Worm (Caenorhabditis elegans) whole organism, mixed stage, embryonic: Measurements from ENCODE around the gene K10D11.2.

Source experiments
- M03D4.4 ChIP-seq: sonication (generic microtip); optimal IDR thresholded peaks from 2 replicates; lab custom pipeline; 2017; ENCODE audit warnings: mild to moderate bottlenecking, missing genetic modification characterization, missing compliant biosample characterization
- bed-3 ChIP-seq: fragments of 200-800 bp; sonication (Bioruptor generic); optimal IDR thresholded peaks from 3 replicates; lab custom pipeline; 2018; ENCODE audit warnings: mild to moderate bottlenecking, missing genetic modification characterization, moderate library complexity, missing compliant biosample characterization
- ceh-39 ChIP-seq: fragments of 150-350 bp; optimal IDR thresholded peaks from 2 replicates; lab custom pipeline; 2014; ENCODE audit warnings: missing biosample characterization, missing genetic modification characterization
- ceh-43 ChIP-seq: fragments of 200-800 bp; sonication (Bioruptor generic); optimal IDR thresholded peaks from 2 replicates; lab custom pipeline; 2018; ENCODE audit warnings: mild to moderate bottlenecking, missing genetic modification characterization, moderate library complexity, missing compliant biosample characterization
- ceh-83 ChIP-seq: fragments of 200-800 bp; sonication (Bioruptor generic); optimal IDR thresholded peaks from 2 replicates; lab custom pipeline; 2018; ENCODE audit warnings: mild to moderate bottlenecking, missing genetic modification characterization, missing compliant biosample characterization
- ces-1 ChIP-seq: fragments of 150-350 bp; optimal IDR thresholded peaks from 2 replicates; lab custom pipeline; 2014; ENCODE audit warnings: missing biosample characterization, missing genetic modification reagents, missing genetic modification characterization
- cnd-1 ChIP-seq: fragments of 200-800 bp; sonication (Bioruptor generic); optimal IDR thresholded peaks from 2 replicates; lab custom pipeline; 2018; ENCODE audit warnings: mild to moderate bottlenecking, missing genetic modification characterization, missing compliant biosample characterization
- elt-1 ChIP-seq: sonication (generic microtip); optimal IDR thresholded peaks from 2 replicates; lab custom pipeline; 2017; ENCODE audit warnings: missing genetic modification characterization, mild to moderate bottlenecking, missing compliant biosample characterization, antibody characterized with exemption, moderate library complexity, borderline replicate concordance; ENCODE audit not compliant: insufficient read depth
- flh-1 ChIP-seq: fragments of 200-800 bp; sonication (Bioruptor generic); optimal IDR thresholded peaks from 2 replicates; lab custom pipeline; 2018; ENCODE audit warnings: mild to moderate bottlenecking, missing genetic modification characterization, moderate library complexity, missing compliant biosample characterization
- ham-2 ChIP-seq: fragments of 200-800 bp; sonication (Bioruptor generic); optimal IDR thresholded peaks from 2 replicates; lab custom pipeline; 2018; ENCODE audit warnings: mild to moderate bottlenecking, missing genetic modification characterization, missing compliant biosample characterization
- hlh-1 ChIP-seq: fragments of 150-350 bp; optimal IDR thresholded peaks from 2 replicates; lab custom pipeline; 2014; ENCODE audit warnings: missing biosample characterization, missing genetic modification reagents, missing genetic modification characterization
- lin-13 ChIP-seq: fragments of 150-350 bp; optimal IDR thresholded peaks from 2 replicates; lab custom pipeline; 2014; ENCODE audit warnings: missing biosample characterization, missing genetic modification characterization
- lin-32 ChIP-seq: fragments of 200-800 bp; sonication (Bioruptor generic); optimal IDR thresholded peaks from 2 replicates; lab custom pipeline; 2018; ENCODE audit warnings: mild to moderate bottlenecking, missing genetic modification characterization, missing compliant biosample characterization
- lsy-2 ChIP-seq: fragments of 150-350 bp; optimal IDR thresholded peaks from 2 replicates; lab custom pipeline; 2014; ENCODE audit warnings: missing biosample characterization, missing genetic modification characterization
- mab-5 ChIP-seq: fragments of 150-350 bp; optimal IDR thresholded peaks from 2 replicates; lab custom pipeline; 2014; ENCODE audit warnings: missing biosample characterization, missing genetic modification characterization
- mls-2 ChIP-seq: sonication (generic microtip); optimal IDR thresholded peaks from 2 replicates; lab custom pipeline; 2016; ENCODE audit warnings: mild to moderate bottlenecking, missing genetic modification characterization, moderate library complexity, missing compliant biosample characterization
- nhr-12 ChIP-seq: fragments of 150-350 bp; optimal IDR thresholded peaks from 2 replicates; lab custom pipeline; 2014; ENCODE audit warnings: missing biosample characterization, missing genetic modification characterization
- nhr-2 ChIP-seq: fragments of 150-350 bp; optimal IDR thresholded peaks from 2 replicates; lab custom pipeline; 2014; ENCODE audit warnings: missing biosample characterization, missing genetic modification characterization
- nhr-237 ChIP-seq: fragments of 150-350 bp; optimal IDR thresholded peaks from 2 replicates; lab custom pipeline; 2014; ENCODE audit warnings: missing biosample characterization, missing genetic modification characterization
- nhr-28 ChIP-seq: fragments of 150-350 bp; optimal IDR thresholded peaks from 2 replicates; lab custom pipeline; 2014; ENCODE audit warnings: missing biosample characterization, missing genetic modification characterization
- pha-4 ChIP-seq: fragments of 150-350 bp; optimal IDR thresholded peaks from 2 replicates; lab custom pipeline; 2018; ENCODE audit warnings: missing biosample characterization, missing genetic modification reagents, missing genetic modification characterization
- sem-2 ChIP-seq: fragments of 200-800 bp; sonication (Bioruptor generic); optimal IDR thresholded peaks from 2 replicates; lab custom pipeline; 2018; ENCODE audit warnings: mild to moderate bottlenecking, missing genetic modification characterization, missing compliant biosample characterization
- snpc-4 ChIP-seq: fragments of 150-350 bp; optimal IDR thresholded peaks from 2 replicates; lab custom pipeline; 2014; ENCODE audit warnings: missing biosample characterization, missing genetic modification characterization
- tbx-8 ChIP-seq: fragments of 200-800 bp; sonication (Bioruptor generic); optimal IDR thresholded peaks from 2 replicates; lab custom pipeline; 2018; ENCODE audit warnings: mild to moderate bottlenecking, missing genetic modification characterization, moderate library complexity, missing compliant biosample characterization
- unc-120 ChIP-seq: sonication (generic microtip); optimal IDR thresholded peaks from 2 replicates; lab custom pipeline; 2017; ENCODE audit warnings: missing genetic modification characterization, missing compliant biosample characterization; ENCODE audit not compliant: poor library complexity, severe bottlenecking
- unc-62 ChIP-seq: fragments of 150-350 bp; optimal IDR thresholded peaks from 2 replicates; lab custom pipeline; 2014; ENCODE audit warnings: missing biosample characterization, missing genetic modification reagents, missing genetic modification characterization
- ztf-11 ChIP-seq: fragments of 150-350 bp; optimal IDR thresholded peaks from 2 replicates; lab custom pipeline; 2014; ENCODE audit warnings: missing biosample characterization, missing genetic modification characterization

The K10D11.2 gene

ce11 chrIV:12978307-12979036 is at the start of gene K10D11.2:
Gene K10D11.2, plus strand, starts transcription at chrIV:12978986.
- TF ChIP-seq cnd-1 (tag; lab: Kevin White, UChicago) (no peak), flh-1 (GFP tag; lab: Kevin White, UChicago) (no peak), nhr-28 (tag; lab: Kevin White, UChicago) (no peak), nhr-12 (tag; lab: Kevin White, UChicago) (no peak), hlh-1 (no peak), ces-1 (no peak), lin-32 (GFP tag; lab: Kevin White, UChicago) (no peak), bed-3 (GFP tag; lab: Kevin White, UChicago) (no peak), mab-5 (no peak), nhr-2 (tag; lab: Kevin White, UChicago) (no peak), lsy-2 (tag; lab: Kevin White, UChicago) (no peak), ztf-11 (tag; lab: Kevin White, UChicago) (no peak), tbx-8 (GFP tag; lab: Kevin White, UChicago) (no peak), ceh-83 (GFP tag; lab: Kevin White, UChicago) (no peak), ham-2 (GFP tag; lab: Kevin White, UChicago) (no peak), elt-1 (tag; lab: Kevin White, UChicago) (no peak), M03D4.4 (tag; lab: Kevin White, UChicago) (no peak), ceh-43 (GFP tag; lab: Kevin White, UChicago) (no peak)

DNA sequence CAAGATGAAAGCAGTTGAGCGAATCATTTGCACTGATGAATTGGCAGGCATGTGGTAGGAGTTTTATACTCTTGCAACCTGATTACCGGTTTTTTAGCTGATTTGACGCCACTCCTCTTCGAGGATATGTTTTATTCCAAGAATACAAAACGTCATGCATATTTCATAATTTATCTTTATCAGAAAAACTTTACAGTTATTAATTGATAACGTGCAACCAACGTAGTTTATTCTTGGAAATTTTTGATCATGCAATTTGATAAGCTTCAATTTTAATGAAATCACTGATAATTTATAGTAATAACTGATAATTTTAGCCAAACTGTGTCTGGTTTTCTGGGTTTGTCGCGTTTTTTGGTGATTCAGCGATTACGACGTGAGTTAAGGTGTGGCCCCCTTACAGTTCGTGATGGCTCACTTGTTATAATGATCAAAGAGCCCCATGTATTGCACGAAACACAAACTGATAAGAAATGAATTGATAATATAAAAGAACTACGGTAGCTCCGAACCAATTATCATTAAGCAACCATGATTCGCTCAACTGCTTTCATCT is 42.5 kb upstream of the K10D11.2 start, which contains the start of the genes cld-1 and dod-21:
Gene cld-1 (minus strand): TSS at position 51 of the 556 bp plus-strand sequence.
Gene dod-21 (plus strand): TSS at position 518 of the 556 bp plus-strand sequence.
- TF ChIP-seq bed-3 (GFP tag; lab: Kevin White, UChicago), result no peak
- no peak for TF ChIP-seq lin-32 (GFP tag; lab: Kevin White, UChicago)
- no peak for TF ChIP-seq nhr-237 (tag; lab: Kevin White, UChicago)
- no peak for TF ChIP-seq unc-62 (GFP tag; lab: Kevin White, UChicago)
- no peak for TF ChIP-seq flh-1 (GFP tag; lab: Kevin White, UChicago)
- no peak for TF ChIP-seq unc-120 (tag; lab: Kevin White, UChicago)
- no peak for TF ChIP-seq ztf-11 (tag; lab: Kevin White, UChicago)
- TF ChIP-seq nhr-28 (tag; lab: Kevin White, UChicago), result no peak
- TF ChIP-seq pha-4 (tag; lab: Kevin White, UChicago), result no peak
- no peak for TF ChIP-seq lin-13 (tag; lab: Kevin White, UChicago)
- no peak for TF ChIP-seq ceh-39 (tag; lab: Kevin White, UChicago)
- no peak for TF ChIP-seq elt-1 (tag; lab: Kevin White, UChicago)
- TF ChIP-seq ceh-43 (GFP tag; lab: Kevin White, UChicago), result no peak
- no peak for TF ChIP-seq hlh-1
- TF ChIP-seq ham-2 (GFP tag; lab: Kevin White, UChicago), result no peak
- no peak for TF ChIP-seq tbx-8 (GFP tag; lab: Kevin White, UChicago)
- TF ChIP-seq cnd-1 (tag; lab: Kevin White, UChicago), result no peak
- no peak for TF ChIP-seq nhr-12 (tag; lab: Kevin White, UChicago)
- TF ChIP-seq sem-2 (GFP tag; lab: Kevin White, UChicago), result no peak
- no peak for TF ChIP-seq mls-2 (tag; lab: Kevin White, UChicago)
- TF ChIP-seq, all 35 proteins: peak for 0

DNA sequence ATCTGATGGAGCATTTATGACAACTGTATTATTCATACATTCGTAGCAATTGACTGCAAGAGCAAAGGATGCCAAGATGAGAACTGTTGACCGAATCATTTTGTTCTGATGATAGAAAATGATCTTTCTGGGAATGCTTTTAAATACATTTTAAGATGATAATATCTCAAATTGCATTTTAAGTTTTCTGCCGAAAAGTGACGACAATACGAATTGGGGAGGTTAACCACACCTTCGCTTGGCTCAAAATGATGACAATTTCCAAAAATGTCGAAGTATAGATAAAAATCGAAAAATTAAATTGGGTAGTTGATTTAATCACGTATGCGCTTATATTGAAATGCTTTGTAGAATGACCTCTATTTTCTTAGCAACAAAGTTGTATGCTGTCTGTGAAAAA is 37.5 kb upstream of the K10D11.2 start, which contains the start of gene dod-24:
Gene dod-24 (minus strand): TSS at position 101 of the 400 bp plus-strand sequence.
- TF ChIP-seq mab-5, result no peak
- no peak for TF ChIP-seq lsy-2 (tag; lab: Kevin White, UChicago)
- no peak for TF ChIP-seq nhr-2 (tag; lab: Kevin White, UChicago)
- no peak for TF ChIP-seq mls-2 (tag; lab: Kevin White, UChicago)
- no peak for TF ChIP-seq nhr-237 (tag; lab: Kevin White, UChicago)
- no peak for TF ChIP-seq snpc-4
- TF ChIP-seq cnd-1 (tag; lab: Kevin White, UChicago), result no peak
- no peak for TF ChIP-seq unc-120 (tag; lab: Kevin White, UChicago)
- TF ChIP-seq pha-4 (tag; lab: Kevin White, UChicago), result no peak
- TF ChIP-seq, all 35 proteins: peak for 0

DNA sequence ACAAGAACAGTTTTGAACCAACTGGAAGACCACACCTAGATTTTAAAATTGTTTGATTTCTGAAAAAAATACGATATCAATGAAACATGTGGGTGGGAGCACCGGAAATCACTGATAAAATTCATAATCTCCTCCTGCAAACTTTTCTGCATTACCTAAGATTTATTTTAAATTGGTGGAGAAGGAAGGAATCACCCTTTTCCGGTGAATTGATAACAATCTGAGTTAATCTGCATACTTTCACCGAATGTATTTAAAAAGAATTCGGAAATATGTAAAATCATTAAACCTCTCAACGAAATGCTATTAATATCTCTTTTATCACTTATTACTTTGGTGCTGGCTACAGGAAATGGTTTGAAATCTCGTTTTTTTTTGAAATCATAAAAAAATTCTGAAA is 36.2 kb upstream of the K10D11.2 start, which contains the start of gene dct-19:
Gene dct-19 (plus strand): TSS at position 301 of the 400 bp plus-strand sequence.
- TF ChIP-seq elt-1 (tag; lab: Kevin White, UChicago) (no peak), hlh-1 (no peak)
- TF ChIP-seq, all 35 proteins: peak for 0
